Worm (Caenorhabditis elegans): Measurements from ENCODE around the gene ZK896.1.
A peak's percentile ranks its signal among the peaks of the same experiment; 100 is the strongest.

Gene ZK896.1

DNA sequence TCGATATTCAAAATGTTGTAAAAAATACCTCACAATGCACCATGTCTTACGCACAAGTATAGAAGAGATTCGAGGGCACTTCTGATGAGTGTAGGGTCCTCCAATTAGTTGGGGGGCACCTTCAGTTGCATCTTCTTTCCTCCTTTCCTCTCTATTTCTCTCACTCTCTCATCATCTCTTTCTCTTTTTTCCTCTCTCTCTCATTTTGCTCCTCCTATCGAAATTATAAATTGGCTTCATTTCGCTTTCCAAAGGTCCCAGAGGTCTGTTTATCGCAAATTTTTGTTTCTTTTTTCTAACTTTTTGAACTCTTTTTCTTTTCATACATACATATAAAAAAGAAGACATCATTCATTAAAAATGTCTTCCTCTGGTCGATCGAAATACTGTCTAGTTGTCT is 32.3 kb downstream of the ZK896.1 start:
- TF ChIP-seq php-3 (GFP tag; IDR thresholded peaks at IDR 0.05): no peak
- no peak for TF ChIP-seq aha-1 (tag)
- TF ChIP-seq nhr-10 (tag; optimal IDR thresholded peaks at IDR 0.05): no peak
- TF ChIP-seq T26A8.4 (GFP tag; IDR thresholded peaks at IDR 0.05): no peak
- TF ChIP-seq vab-7 (GFP tag; IDR thresholded peaks at IDR 0.05): no peak
- no peak for TF ChIP-seq dmd-9 (GFP tag; IDR thresholded peaks at IDR 0.05)
- TF ChIP-seq lin-13 (GFP tag; optimal IDR thresholded peaks at IDR 0.05): no peak
- no peak for TF ChIP-seq spr-3 (GFP tag; optimal IDR thresholded peaks at IDR 0.05)
- TF ChIP-seq fkh-10 (GFP tag; optimal IDR thresholded peaks at IDR 0.05): no peak
- TF ChIP-seq nhr-102 (tag; optimal IDR thresholded peaks at IDR 0.05): no peak

- TF ChIP-seq R02D3.7 (tag; optimal IDR thresholded peaks at IDR 0.05) (no peak), F26F4.8 (GFP tag; conservative IDR thresholded peaks at IDR 0.05) (no peak), madf-9 (GFP tag; conservative IDR thresholded peaks at IDR 0.05) (no peak), nhr-102 (tag; optimal IDR thresholded peaks at IDR 0.05) (peak; percentile 91), nhr-28 (tag; optimal IDR thresholded peaks at IDR 0.05) (peak; percentile 90), pha-4 (GFP tag; IDR thresholded peaks at IDR 0.05) (no peak), pha-4 (tag; optimal IDR thresholded peaks at IDR 0.05) (peak; percentile 63), unc-62 (GFP tag; optimal IDR thresholded peaks at IDR 0.05 in 1 of 2) (peak in 1 of 2 experiments; percentile 67), unc-62 (tag; optimal IDR thresholded peaks at IDR 0.05) (no peak), gei-8 (GFP tag; optimal IDR thresholded peaks at IDR 0.05) (no peak), pqm-1 (tag; optimal IDR thresholded peaks at IDR 0.05) (peak; percentile 71), hif-1 (tag; optimal IDR thresholded peaks at IDR 0.05) (no peak), daf-19 (GFP tag; conservative IDR thresholded peaks at IDR 0.05) (no peak), tra-1 (GFP tag; IDR thresholded peaks at IDR 0.05) (peak; percentile 83), ces-1 (GFP tag; optimal IDR thresholded peaks at IDR 0.05) (no peak), aly-2 (tag; optimal IDR thresholded peaks at IDR 0.05) (no peak), aha-1 (tag) (no peak), ceh-32 (tag; optimal IDR thresholded peaks at IDR 0.05; ENCODE audit: poor library complexity) (no peak), hlh-11 (tag; optimal IDR thresholded peaks at IDR 0.05) (peak; percentile 88), Y105C5A.15 (GFP tag; IDR thresholded peaks at IDR 0.05) (no peak), ceh-20 (GFP tag; IDR thresholded peaks at IDR 0.05) (0 out of 2 replicates have a peak, but pooled peaks have one; percentile 28), F10B5.3 (tag; optimal IDR thresholded peaks at IDR 0.05) (no peak), ceh-44 (GFP tag; IDR thresholded peaks at IDR 0.05) (no peak), lir-3 (tag; optimal IDR thresholded peaks at IDR 0.05) (no peak), nhr-111 (GFP tag; optimal IDR thresholded peaks at IDR 0.05) (no peak), ZK337.2 (GFP tag; IDR thresholded peaks at IDR 0.05) (no peak), nhr-48 (tag; optimal IDR thresholded peaks at IDR 0.05) (peak; percentile 91), T20F7.1 (GFP tag; optimal IDR thresholded peaks at IDR 0.05) (peak; percentile 52), nhr-11 (tag; optimal IDR thresholded peaks at IDR 0.05) (no peak), nhr-76 (tag; optimal IDR thresholded peaks at IDR 0.05) (no peak), dve-1 (tag; optimal IDR thresholded peaks at IDR 0.05; ENCODE audit: insufficient read depth) (peak; percentile 99), ceh-62 (tag; optimal IDR thresholded peaks at IDR 0.05) (no peak), nhr-25 (tag; optimal IDR thresholded peaks at IDR 0.05; ENCODE audit: borderline replicate concordance, insufficient read depth) (no peak), cey-2 (tag; optimal IDR thresholded peaks at IDR 0.05; ENCODE audit: borderline replicate concordance, insufficient read depth) (no peak), ama-1 (optimal IDR thresholded peaks at IDR 0.05) (no peak), lsy-2 (tag; optimal IDR thresholded peaks at IDR 0.05) (peak in 1 of 2 experiments; percentile 42), saeg-2 (GFP tag; IDR thresholded peaks at IDR 0.05) (peak; percentile 70; the same call in 1 of the 2 replicates), ztf-11 (tag; optimal IDR thresholded peaks at IDR 0.05) (no peak), mxl-2 (GFP tag; conservative IDR thresholded peaks at IDR 0.05) (no peak), zip-11 (GFP tag; IDR thresholded peaks at IDR 0.05) (no peak), lin-1 (GFP tag; IDR thresholded peaks at IDR 0.05) (peak; percentile 94), F49E8.2 (tag; optimal IDR thresholded peaks at IDR 0.05; ENCODE audit: borderline replicate concordance) (no peak), lin-38 (GFP tag; IDR thresholded peaks at IDR 0.05) (no peak)
Observed at ce11 chrIV:12842121-12842520, 33.0 kb downstream of the ZK896.1 start.

Measured in whole organism, L4 larva.